Worm (Caenorhabditis elegans): ENCODE results near the gene F58B4.2.

F58B4.2 gene

DNA sequence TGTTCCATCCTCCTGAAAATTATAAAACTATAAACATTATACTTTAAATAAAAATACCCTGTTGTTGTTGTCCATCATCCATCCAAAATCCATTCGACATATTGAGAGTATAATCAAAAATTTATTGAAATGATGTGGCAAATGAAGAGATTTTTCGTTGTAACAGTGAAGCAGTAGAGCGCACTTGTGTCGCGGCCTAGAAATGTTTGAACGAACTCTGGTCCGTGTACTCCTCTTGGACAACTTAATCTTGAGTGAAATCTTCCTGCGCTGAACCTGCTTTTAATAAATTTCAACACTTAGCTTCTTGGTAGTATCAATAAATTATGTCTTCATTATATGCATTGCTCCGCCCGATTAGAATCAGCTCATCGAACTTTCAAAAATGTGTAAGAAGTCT, 23.7 kb downstream of the F58B4.2 start, which contains the start of the genes F32D8.14 and F32D8.5 (continued):
- TF ChIP-seq athp-1 (tag; optimal IDR thresholded peaks at IDR 0.05) (no peak), egl-18 (GFP tag; IDR thresholded peaks at IDR 0.05) (no peak), ets-4 (GFP tag; optimal IDR thresholded peaks at IDR 0.05) (no peak), bed-2 (GFP tag; IDR thresholded peaks at IDR 0.05) (no peak), rcor-1 (GFP tag; IDR thresholded peaks at IDR 0.05) (0 out of 2 replicates have a peak, but pooled peaks have one; percentile 49), egrh-3 (GFP tag; IDR thresholded peaks at IDR 0.05) (no peak), F22D6.2 (tag; optimal IDR thresholded peaks at IDR 0.05) (no peak), madf-3 (GFP tag; IDR thresholded peaks at IDR 0.05) (0 out of 2 replicates have a peak, but pooled peaks have one; percentile 38), D2030.7 (GFP tag; IDR thresholded peaks at IDR 0.05) (peak; percentile 69), ccch-3 (GFP tag; optimal IDR thresholded peaks at IDR 0.05) (peak; percentile 8), snpc-4 (GFP tag; optimal IDR thresholded peaks at IDR 0.05) (no peak), snpc-4 (tag; optimal IDR thresholded peaks at IDR 0.05) (peak in 2 of 4 experiments; percentile 55 to 68), cebp-1 (GFP tag; IDR thresholded peaks at IDR 0.05) (no peak), cebp-1 (tag; optimal IDR thresholded peaks at IDR 0.05) (peak; percentile 56), C17E4.6 (GFP tag; IDR thresholded peaks at IDR 0.05) (no peak), hmg-1.2 (GFP tag; IDR thresholded peaks at IDR 0.05) (peak; percentile 48; the same call in 1 of the 2 replicates), snpc-1.3 (tag; optimal IDR thresholded peaks at IDR 0.05; ENCODE audit: insufficient read depth) (no peak), atf-7 (tag; optimal IDR thresholded peaks at IDR 0.05) (no peak), nhr-27 (tag; optimal IDR thresholded peaks at IDR 0.05) (no peak), aptf-3 (GFP tag; IDR thresholded peaks at IDR 0.05) (no peak), dox-1 (GFP tag; IDR thresholded peaks at IDR 0.05) (peak; percentile 81), nhr-120 (GFP tag; IDR thresholded peaks at IDR 0.05) (no peak), K11D2.4 (GFP tag; IDR thresholded peaks at IDR 0.05) (0 out of 2 replicates have a peak, but pooled peaks have one; percentile 45), Y53G8AR.9 (GFP tag; conservative IDR thresholded peaks at IDR 0.05) (no peak), attf-6 (GFP tag; IDR thresholded peaks at IDR 0.05) (no peak), K12H6.12 (tag; optimal IDR thresholded peaks at IDR 0.05) (peak; percentile 41), cebp-2 (GFP tag; IDR thresholded peaks at IDR 0.05) (no peak), pha-4 (tag; optimal IDR thresholded peaks at IDR 0.05) (no peak), madf-8 (GFP tag; conservative IDR thresholded peaks at IDR 0.05) (no peak), F57A8.1 (GFP tag; optimal IDR thresholded peaks at IDR 0.05) (no peak), ama-1 (optimal IDR thresholded peaks at IDR 0.05) (no peak), ama-1 (GFP tag; optimal IDR thresholded peaks at IDR 0.05) (no peak), aptf-2 (GFP tag; conservative IDR thresholded peaks at IDR 0.05) (0 out of 2 replicates have a peak, but pooled peaks have one; percentile 9), madf-10 (tag; optimal IDR thresholded peaks at IDR 0.05) (peak; percentile 35), F57C9.4 (tag; optimal IDR thresholded peaks at IDR 0.05) (no peak), unc-62 (GFP tag; optimal IDR thresholded peaks at IDR 0.05) (no peak), B0019.2 (GFP tag; conservative IDR thresholded peaks at IDR 0.05) (no peak), attf-3 (GFP tag; conservative IDR thresholded peaks at IDR 0.05) (no peak), nfyb-1 (GFP tag; IDR thresholded peaks at IDR 0.05) (0 out of 2 replicates have a peak, but pooled peaks have one; percentile 36), efl-1 (GFP tag; optimal IDR thresholded peaks at IDR 0.05) (peak; percentile 43), lin-40 (tag; optimal IDR thresholded peaks at IDR 0.05) (peak; percentile 53), pbrm-1 (GFP tag; IDR thresholded peaks at IDR 0.05) (peak; percentile 62), Y53F4B.3 (GFP tag; IDR thresholded peaks at IDR 0.05) (no peak), ceh-100 (GFP tag; IDR thresholded peaks at IDR 0.05) (no peak), fkh-3 (tag; optimal IDR thresholded peaks at IDR 0.05) (no peak), Y56A3A.18 (GFP tag; IDR thresholded peaks at IDR 0.05) (0 out of 2 replicates have a peak, but pooled peaks have one; percentile 38)
